Worm (Caenorhabditis elegans) whole organism, L1 larva: ENCODE measurements around the gene cks-1.

Experiments used
- C16A3.4 ChIP-seq: fragments of 150-350 bp; optimal IDR thresholded peaks from 2 replicates; lab custom pipeline; 2014; ENCODE audit warnings: missing biosample characterization, missing genetic modification characterization
- blmp-1 ChIP-seq: fragments of 150-350 bp; optimal IDR thresholded peaks from 2 replicates; lab custom pipeline; 2014; ENCODE audit warnings: missing biosample characterization, missing genetic modification characterization
- ceh-8 ChIP-seq: fragments of 200-800 bp; sonication (Bioruptor generic); optimal IDR thresholded peaks from 2 replicates; lab custom pipeline; 2018; ENCODE audit warnings: mild to moderate bottlenecking, missing genetic modification characterization, moderate library complexity, missing compliant biosample characterization
- ceh-82 ChIP-seq, 3 experiments: fragments of 150-350 bp in 1 of 3; sonication (generic microtip) in 2 of 3; optimal IDR thresholded peaks; 2 replicates each; lab custom pipeline; 2014 to 2017; ENCODE audit warnings: missing biosample characterization in 3 of 3, missing genetic modification characterization in 3 of 3
- ceh-88 ChIP-seq: fragments of 200-800 bp; sonication (Bioruptor generic); IDR thresholded peaks from 2 replicates; pipeline ENCODE4 v1.3.6; 2022; ENCODE audit warnings: missing genetic modification characterization, missing compliant biosample characterization
- efl-3 ChIP-seq: fragments of 200-800 bp; sonication (Bioruptor generic); optimal IDR thresholded peaks from 2 replicates; lab custom pipeline; 2018; ENCODE audit warnings: mild to moderate bottlenecking, missing genetic modification characterization, missing compliant biosample characterization
- egl-13 ChIP-seq: sonication (generic microtip); optimal IDR thresholded peaks from 2 replicates; lab custom pipeline; 2016; ENCODE audit warnings: missing genotype, missing genetic modification reagents, missing genetic modification characterization, missing compliant biosample characterization
- elt-2 ChIP-seq: sonication (generic microtip); optimal IDR thresholded peaks from 2 replicates; lab custom pipeline; 2016; ENCODE audit warnings: missing genetic modification characterization, mild to moderate bottlenecking, inconsistent platforms, missing compliant biosample characterization, missing genetic modification reagents
- elt-3 ChIP-seq, 6 experiments: fragments of 150-350 bp in 1 of 6; sonication (generic microtip); optimal IDR thresholded peaks; 2 replicates each; lab custom pipeline; 2017 to 2018; ENCODE audit warnings: missing biosample characterization in 6 of 6, missing genetic modification characterization in 6 of 6, inconsistent platforms in 1 of 6
- fkh-10 ChIP-seq: sonication (generic microtip); optimal IDR thresholded peaks from 2 replicates; lab custom pipeline; 2017; ENCODE audit warnings: missing biosample characterization, missing genetic modification reagents, missing genetic modification characterization
- fkh-4 ChIP-seq: sonication (generic microtip); optimal IDR thresholded peaks from 2 replicates; lab custom pipeline; 2016; ENCODE audit warnings: missing compliant biosample characterization, missing genetic modification characterization, borderline replicate concordance
- fkh-8 ChIP-seq: sonication (generic microtip); optimal IDR thresholded peaks from 2 replicates; lab custom pipeline; 2016; ENCODE audit warnings: mild to moderate bottlenecking, missing genetic modification characterization, missing compliant biosample characterization
- fos-1 ChIP-seq: fragments of 150-350 bp; optimal IDR thresholded peaks from 2 replicates; lab custom pipeline; 2014; ENCODE audit warnings: missing biosample characterization, missing genetic modification characterization
- hlh-17 ChIP-seq: fragments of 200-800 bp; sonication (Bioruptor generic); optimal IDR thresholded peaks from 2 replicates; lab custom pipeline; 2018; ENCODE audit warnings: missing genetic modification characterization, mild to moderate bottlenecking, missing compliant biosample characterization, moderate library complexity, borderline replicate concordance
- irx-1 ChIP-seq: sonication (generic microtip); optimal IDR thresholded peaks from 2 replicates; lab custom pipeline; 2016; ENCODE audit warnings: missing genetic modification characterization, missing compliant biosample characterization
- isw-1 ChIP-seq: fragments of 200-800 bp; sonication (Bioruptor generic); IDR thresholded peaks from 2 replicates; pipeline ENCODE4 v1.3.6; 2022; ENCODE audit warnings: missing genetic modification characterization, missing compliant biosample characterization
- jun-1 ChIP-seq: fragments of 150-350 bp; optimal IDR thresholded peaks from 2 replicates; lab custom pipeline; 2014; ENCODE audit warnings: missing biosample characterization, missing genetic modification reagents, missing genetic modification characterization
- lin-13 ChIP-seq: fragments of 150-350 bp; optimal IDR thresholded peaks from 2 replicates; lab custom pipeline; 2014; ENCODE audit warnings: missing biosample characterization, missing genetic modification reagents, missing genetic modification characterization
- lin-35 ChIP-seq, 2 experiments: fragments of 150-350 bp; optimal IDR thresholded peaks; 2 replicates each; lab custom pipeline; 2014; ENCODE audit warnings: missing biosample characterization in 2 of 2, missing genetic modification characterization in 2 of 2, missing genetic modification reagents in 2 of 2
- lin-39 ChIP-seq: fragments of 150-350 bp; optimal IDR thresholded peaks from 2 replicates; lab custom pipeline; 2014; ENCODE audit warnings: missing biosample characterization, missing genetic modification reagents, missing genetic modification characterization
- mdl-1 ChIP-seq, 2 experiments: fragments of 150-350 bp; optimal IDR thresholded peaks; 2 replicates each; lab custom pipeline; 2014 to 2017; ENCODE audit warnings: missing biosample characterization in 2 of 2, missing genetic modification characterization in 2 of 2, inconsistent platforms in 1 of 2
- mef-2 ChIP-seq: fragments of 150-350 bp; optimal IDR thresholded peaks from 2 replicates; lab custom pipeline; 2014; ENCODE audit warnings: missing biosample characterization, missing genetic modification characterization
- nhr-11 ChIP-seq: fragments of 150-350 bp; optimal IDR thresholded peaks from 2 replicates; lab custom pipeline; 2014; ENCODE audit warnings: missing biosample characterization, missing genetic modification characterization
- nhr-19 ChIP-seq: fragments of 200-800 bp; sonication (Bioruptor generic); conservative IDR thresholded peaks from 2 replicates; pipeline ENCODE4 v1.3.6; 2022; ENCODE audit warnings: missing genetic modification characterization, missing compliant biosample characterization
- nhr-20 ChIP-seq: sonication (generic microtip); optimal IDR thresholded peaks from 2 replicates; lab custom pipeline; 2016; ENCODE audit warnings: mild to moderate bottlenecking, missing genetic modification characterization, missing compliant biosample characterization
- nhr-28 ChIP-seq: fragments of 150-350 bp; optimal IDR thresholded peaks from 2 replicates; lab custom pipeline; 2014; ENCODE audit warnings: missing biosample characterization, missing genetic modification characterization
- nhr-47 ChIP-seq: sonication (generic microtip); optimal IDR thresholded peaks from 2 replicates; lab custom pipeline; 2016; ENCODE audit warnings: mild to moderate bottlenecking, missing genetic modification characterization, moderate library complexity, missing compliant biosample characterization
- nhr-71 ChIP-seq: sonication (generic microtip); optimal IDR thresholded peaks from 2 replicates; lab custom pipeline; 2016; ENCODE audit warnings: mild to moderate bottlenecking, missing genetic modification characterization, moderate library complexity, missing compliant biosample characterization
- nhr-76 ChIP-seq: sonication (generic microtip); optimal IDR thresholded peaks from 2 replicates; lab custom pipeline; 2017; ENCODE audit warnings: missing biosample characterization, missing genetic modification characterization
- nhr-84 ChIP-seq: sonication (generic microtip); optimal IDR thresholded peaks from 2 replicates; lab custom pipeline; 2017; ENCODE audit warnings: missing biosample characterization, missing genetic modification characterization
- nhr-85 ChIP-seq: sonication (generic microtip); peaks from one replicate; lab custom pipeline; 2016; ENCODE audit warnings: missing genetic modification characterization, inconsistent platforms, missing compliant biosample characterization
- pag-3 ChIP-seq: sonication (generic microtip); optimal IDR thresholded peaks from 2 replicates; lab custom pipeline; 2017; ENCODE audit warnings: missing genetic modification characterization, mild to moderate bottlenecking, missing compliant biosample characterization, antibody characterized with exemption, borderline replicate concordance; ENCODE audit not compliant: insufficient read depth
- pax-3 ChIP-seq: fragments of 200-800 bp; sonication (Bioruptor generic); optimal IDR thresholded peaks from 2 replicates; lab custom pipeline; 2018; ENCODE audit warnings: mild to moderate bottlenecking, missing genetic modification characterization, moderate library complexity, missing compliant biosample characterization
- pqm-1 ChIP-seq: sonication (generic microtip); optimal IDR thresholded peaks from 3 replicates; lab custom pipeline; 2017; ENCODE audit warnings: missing biosample characterization, missing genetic modification characterization
- rnt-1 ChIP-seq: sonication (generic microtip); optimal IDR thresholded peaks from 2 replicates; lab custom pipeline; 2016; ENCODE audit warnings: mild to moderate bottlenecking, missing genetic modification characterization, moderate library complexity, missing compliant biosample characterization
- skn-1 ChIP-seq: fragments of 150-350 bp; optimal IDR thresholded peaks from 2 replicates; lab custom pipeline; 2014; ENCODE audit warnings: missing biosample characterization, missing genetic modification characterization
- snpc-4 ChIP-seq: fragments of 150-350 bp; optimal IDR thresholded peaks from 2 replicates; lab custom pipeline; 2014; ENCODE audit warnings: missing biosample characterization, missing genetic modification characterization
- sox-4 ChIP-seq: sonication (generic microtip); optimal IDR thresholded peaks from 2 replicates; lab custom pipeline; 2016; ENCODE audit warnings: missing genetic modification characterization, missing compliant biosample characterization
- sup-37 ChIP-seq: fragments of 200-800 bp; sonication (Bioruptor generic); optimal IDR thresholded peaks from 2 replicates; lab custom pipeline; 2018; ENCODE audit warnings: mild to moderate bottlenecking, missing genetic modification characterization, missing compliant biosample characterization
- swsn-7 ChIP-seq: sonication (generic microtip); optimal IDR thresholded peaks from 2 replicates; lab custom pipeline; 2016; ENCODE audit warnings: missing genetic modification characterization, missing compliant biosample characterization
- tlp-1 ChIP-seq: fragments of 150-350 bp; optimal IDR thresholded peaks from 2 replicates; lab custom pipeline; 2014; ENCODE audit warnings: missing biosample characterization, missing genetic modification characterization
- unc-130 ChIP-seq: fragments of 150-350 bp; optimal IDR thresholded peaks from 2 replicates; lab custom pipeline; 2017; ENCODE audit warnings: missing biosample characterization, missing genetic modification characterization, inconsistent platforms
- unc-62 ChIP-seq: fragments of 150-350 bp; optimal IDR thresholded peaks from 2 replicates; lab custom pipeline; 2014; ENCODE audit warnings: missing biosample characterization, missing genetic modification reagents, missing genetic modification characterization
- unc-86 ChIP-seq: sonication (generic microtip); optimal IDR thresholded peaks from 2 replicates; lab custom pipeline; 2016; ENCODE audit warnings: missing genetic modification characterization, missing compliant biosample characterization
- vab-15 ChIP-seq: sonication (generic microtip); optimal IDR thresholded peaks from 2 replicates; lab custom pipeline; 2017; ENCODE audit warnings: missing genotype, mild to moderate bottlenecking, missing genetic modification characterization, missing compliant biosample characterization
- xbp-1 ChIP-seq: sonication (generic microtip); optimal IDR thresholded peaks from 2 replicates; lab custom pipeline; 2016; ENCODE audit warnings: missing genetic modification characterization, missing compliant biosample characterization
- zag-1 ChIP-seq: fragments of 150-350 bp; optimal IDR thresholded peaks from 2 replicates; lab custom pipeline; 2014; ENCODE audit warnings: missing biosample characterization, missing genetic modification characterization
- zip-4 ChIP-seq: fragments of 200-800 bp; sonication (Bioruptor generic); optimal IDR thresholded peaks from 2 replicates; lab custom pipeline; 2018; ENCODE audit warnings: mild to moderate bottlenecking, missing genetic modification characterization, moderate library complexity, missing compliant biosample characterization
- ztf-11 ChIP-seq, 2 experiments: sonication (generic microtip); optimal IDR thresholded peaks; 2 replicates each; lab custom pipeline; 2016 to 2017; ENCODE audit warnings: missing genetic modification characterization in 2 of 2, missing biosample characterization in 1 of 2, missing compliant biosample characterization in 1 of 2

cks-1 gene

ce11 chrIV:8534189-8534588 lies 20.5 kb downstream of the cks-1 start:
- TF ChIP-seq nhr-20 (tag; lab: Kevin White, UChicago) (no peak), ceh-8 (no peak), fkh-10 (GFP tag; lab: Kevin White, UChicago) (no peak), tlp-1 (tag; lab: Kevin White, UChicago) (no peak), nhr-85 (tag; lab: Kevin White, UChicago) (peak; percentile 23), lin-39 (tag; lab: Kevin White, UChicago) (no peak), elt-2 (tag; lab: Kevin White, UChicago) (no peak)
- TF ChIP-seq, all 84 proteins: peak for 1

DNA sequence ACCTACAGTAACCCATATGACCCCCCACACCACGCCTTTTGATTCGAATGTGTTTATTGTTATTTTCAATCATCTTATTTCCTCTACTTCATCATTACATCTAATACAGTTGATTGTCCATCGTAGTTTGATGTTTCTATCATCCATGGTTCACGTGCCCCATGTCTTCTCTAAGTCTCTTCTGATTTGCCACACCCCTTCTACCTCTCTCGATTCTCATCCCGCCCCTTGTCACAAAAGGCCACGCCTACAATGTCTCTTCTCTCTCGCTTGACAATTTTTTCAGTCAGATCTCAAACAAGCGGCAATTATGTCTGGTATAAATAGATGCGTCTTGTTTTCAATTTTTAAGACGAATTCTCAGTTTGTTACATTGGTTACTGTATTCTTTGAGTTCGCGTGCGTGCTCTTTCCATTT lies 21.3 kb downstream of the cks-1 start:
- no peak for TF ChIP-seq pax-3 (tag; lab: Kevin White, UChicago)
- peak; percentile 10 for TF ChIP-seq swsn-7
- TF ChIP-seq mdl-1 (tag; optimal IDR thresholded peaks at IDR 0.05; lab: Kevin White, UChicago) = peak; percentile 36 to 93
- TF ChIP-seq tlp-1 (tag; lab: Kevin White, UChicago) = no peak
- no peak for TF ChIP-seq ceh-8
- no peak for TF ChIP-seq fkh-8 (tag; lab: Kevin White, UChicago)
- TF ChIP-seq nhr-19 (GFP tag; lab: Robert Waterston, UW) = peak; percentile 67
- peak; percentile 94 for TF ChIP-seq nhr-85 (tag; lab: Kevin White, UChicago)
- peak; percentile 43 for TF ChIP-seq unc-130 (tag; lab: Kevin White, UChicago)
- no peak for TF ChIP-seq isw-1 (GFP tag; lab: Robert Waterston, UW)
- no peak for TF ChIP-seq ceh-82 (tag; optimal IDR thresholded peaks at IDR 0.05; lab: Kevin White, UChicago)
- TF ChIP-seq ceh-88 (GFP tag; lab: Robert Waterston, UW) = 0 out of 2 replicates have a peak, but pooled peaks have one; percentile 23
- TF ChIP-seq fos-1 (tag; lab: Kevin White, UChicago) = no peak
- TF ChIP-seq ztf-11 (tag; optimal IDR thresholded peaks at IDR 0.05; lab: Kevin White, UChicago) = no peak
- TF ChIP-seq efl-3 (GFP tag; lab: Kevin White, UChicago) = no peak
- peak; percentile 92 for TF ChIP-seq nhr-20 (tag; lab: Kevin White, UChicago)
- no peak for TF ChIP-seq lin-13 (GFP tag; lab: Kevin White, UChicago)
- no peak for TF ChIP-seq nhr-76
- TF ChIP-seq vab-15 = no peak
- no peak for TF ChIP-seq pqm-1
- no peak for TF ChIP-seq jun-1 (tag; lab: Kevin White, UChicago)
- TF ChIP-seq pag-3 (tag; lab: Kevin White, UChicago) = no peak
- no peak for TF ChIP-seq snpc-4
- no peak for TF ChIP-seq sox-4
- TF ChIP-seq nhr-71 = peak; percentile 92
- TF ChIP-seq rnt-1 (tag; lab: Kevin White, UChicago) = peak; percentile 43
- no peak for TF ChIP-seq unc-62 (GFP tag; lab: Kevin White, UChicago)
- peak in 1 of 2 experiments; percentile 74 for TF ChIP-seq lin-35 (GFP tag; optimal IDR thresholded peaks at IDR 0.05; lab: Kevin White, UChicago)
- TF ChIP-seq nhr-11 (tag; lab: Kevin White, UChicago) = no peak
- TF ChIP-seq nhr-28 (tag; lab: Kevin White, UChicago) = no peak
- no peak for TF ChIP-seq egl-13 (tag; lab: Kevin White, UChicago)
- no peak for TF ChIP-seq mef-2 (tag; lab: Kevin White, UChicago)
- no peak for TF ChIP-seq sup-37 (GFP tag; lab: Kevin White, UChicago)
- TF ChIP-seq nhr-84 (tag; lab: Kevin White, UChicago) = no peak
- peak in 4 of 6 experiments; percentile 21 to 86 (median 62) for TF ChIP-seq elt-3 (tag; optimal IDR thresholded peaks at IDR 0.05; lab: Kevin White, UChicago)
- no peak for TF ChIP-seq unc-86 (tag; lab: Kevin White, UChicago)
- TF ChIP-seq zip-4 = no peak
- TF ChIP-seq xbp-1 = peak; percentile 8
- no peak for TF ChIP-seq zag-1 (tag; lab: Kevin White, UChicago)
- TF ChIP-seq C16A3.4 (tag; lab: Kevin White, UChicago) = peak; percentile 31
- peak; percentile 5 for TF ChIP-seq irx-1 (tag; lab: Kevin White, UChicago)
- peak; percentile 55 for TF ChIP-seq blmp-1 (tag; lab: Kevin White, UChicago)
- no peak for TF ChIP-seq fkh-4 (tag; lab: Kevin White, UChicago)
- no peak for TF ChIP-seq fkh-10 (GFP tag; lab: Kevin White, UChicago)
- TF ChIP-seq lin-39 (tag; lab: Kevin White, UChicago) = no peak
- TF ChIP-seq elt-2 (tag; lab: Kevin White, UChicago) = peak; percentile 61
- TF ChIP-seq skn-1 = no peak
- TF ChIP-seq nhr-47 = peak; percentile 21
- no peak for TF ChIP-seq hlh-17
